Fruit fly (Drosophila melanogaster) whole organism, embryonic: Measurements from ENCODE around the gene CG17732.

Experiments used
- Abd-B ChIP-seq: fragments of 200-800 bp; sonication (Bioruptor generic); optimal IDR thresholded peaks from 2 replicates; lab custom pipeline; 2018; ENCODE audit warnings: missing biosample characterization, mild to moderate bottlenecking, missing genetic modification characterization, moderate library complexity
- Adf1 ChIP-seq: fragments of 200-800 bp; sonication (Bioruptor generic); IDR thresholded peaks from 2 replicates; pipeline ENCODE4 v1.3.6; 2022; ENCODE audit warnings: missing biosample characterization, missing genetic modification characterization
- Antp ChIP-seq: fragments of 200-800 bp; sonication (Bioruptor generic); optimal IDR thresholded peaks from 3 replicates; lab custom pipeline; 2016; ENCODE audit warnings: missing biosample characterization, missing genetic modification characterization
- Asciz ChIP-seq: fragments of 200-800 bp; sonication (Bioruptor generic); optimal IDR thresholded peaks from 2 replicates; lab custom pipeline; 2017; ENCODE audit warnings: missing biosample characterization, mild to moderate bottlenecking, missing genetic modification characterization, missing genetic modification reagents
- Bgb ChIP-seq: fragments of 200-800 bp; sonication (Bioruptor generic); IDR thresholded peaks from 2 replicates; pipeline ENCODE4 v1.3.6; 2022; ENCODE audit warnings: missing biosample characterization, missing genetic modification characterization; ENCODE audit not compliant: partially characterized antibody
- CG10147 ChIP-seq: fragments of 200-800 bp; sonication (Bioruptor generic); optimal IDR thresholded peaks from 2 replicates; lab custom pipeline; 2019; ENCODE audit warnings: missing biosample characterization, mild to moderate bottlenecking, missing genetic modification characterization, moderate library complexity
- CG10274 ChIP-seq: fragments of 200-800 bp; sonication (Bioruptor generic); optimal IDR thresholded peaks from 3 replicates; lab custom pipeline; 2017; ENCODE audit warnings: missing biosample characterization, mild to moderate bottlenecking, missing genetic modification characterization
- CG11085 ChIP-seq: fragments of 200-800 bp; sonication (Bioruptor generic); IDR thresholded peaks from 2 replicates; pipeline ENCODE4 v1.3.6; 2022; ENCODE audit warnings: missing biosample characterization, missing genetic modification characterization
- CG14667 ChIP-seq: fragments of 200-800 bp; sonication (Bioruptor generic); IDR thresholded peaks from 2 replicates; pipeline ENCODE4 v1.3.6; 2022; ENCODE audit warnings: missing biosample characterization, missing genetic modification characterization
- CG14860 ChIP-seq: fragments of 200-800 bp; sonication (Bioruptor generic); IDR thresholded peaks from 3 replicates; pipeline ENCODE4 v1.3.6; 2022; ENCODE audit warnings: missing biosample characterization, missing genetic modification characterization; ENCODE audit not compliant: partially characterized antibody
- CG17328 ChIP-seq: fragments of 200-800 bp; sonication (Bioruptor generic); IDR thresholded peaks from 2 replicates; pipeline ENCODE4 v1.3.6; 2022; ENCODE audit warnings: missing biosample characterization, missing genetic modification characterization
- CG18262 ChIP-seq: fragments of 200-800 bp; optimal IDR thresholded peaks from 3 replicates; lab custom pipeline; 2019; ENCODE audit warnings: missing biosample characterization, mild to moderate bottlenecking, missing genetic modification characterization, moderate library complexity
- CG2889 ChIP-seq: fragments of 200-800 bp; sonication (Bioruptor generic); IDR thresholded peaks from 3 replicates; pipeline ENCODE4 v1.3.6; 2022; ENCODE audit warnings: missing biosample characterization, missing genetic modification characterization
- CG3065 ChIP-seq: fragments of 200-800 bp; sonication (Bioruptor generic); optimal IDR thresholded peaks from 2 replicates; lab custom pipeline; 2016; ENCODE audit warnings: missing biosample characterization, missing genetic modification characterization
- CG4282 ChIP-seq: fragments of 200-800 bp; sonication (Bioruptor generic); optimal IDR thresholded peaks from 2 replicates; lab custom pipeline; 2016; ENCODE audit warnings: missing biosample characterization, missing genetic modification characterization
- CG4424 ChIP-seq: fragments of 200-800 bp; sonication (Bioruptor generic); optimal IDR thresholded peaks from 3 replicates; lab custom pipeline; 2016; ENCODE audit warnings: missing biosample characterization, missing genetic modification characterization
- CG6654 ChIP-seq: fragments of 200-800 bp; sonication (Bioruptor generic); optimal IDR thresholded peaks from 2 replicates; lab custom pipeline; 2017; ENCODE audit warnings: missing biosample characterization, mild to moderate bottlenecking, missing genetic modification characterization
- CG6813 ChIP-seq: fragments of 200-800 bp; sonication (Bioruptor generic); optimal IDR thresholded peaks from 2 replicates; lab custom pipeline; 2017; ENCODE audit warnings: missing biosample characterization, missing genetic modification characterization, mild to moderate bottlenecking, moderate library complexity, missing genetic modification reagents
- CG7271 ChIP-seq: fragments of 200-800 bp; sonication (Bioruptor generic); optimal IDR thresholded peaks from 2 replicates; lab custom pipeline; 2018; ENCODE audit warnings: missing biosample characterization, mild to moderate bottlenecking, missing genetic modification characterization, moderate library complexity
- CG7987 ChIP-seq: fragments of 200-800 bp; sonication (Bioruptor generic); optimal IDR thresholded peaks from 2 replicates; lab custom pipeline; 2018; ENCODE audit warnings: missing biosample characterization, mild to moderate bottlenecking, missing genetic modification characterization, moderate library complexity
- CG8359 ChIP-seq: fragments of 200-800 bp; sonication (Bioruptor generic); optimal IDR thresholded peaks from 2 replicates; lab custom pipeline; 2017; ENCODE audit warnings: missing biosample characterization, mild to moderate bottlenecking, missing genetic modification characterization, borderline replicate concordance
- D ChIP-seq, 2 experiments: fragments of 200-800 bp in 1 of 2; fragments of >200 bp in 1 of 2; sonication (Bioruptor generic) in 1 of 2; optimal IDR thresholded peaks; 2 replicates in 1 of 2; 3 replicates in 1 of 2; lab custom pipeline; 2017; ENCODE audit warnings: mild to moderate bottlenecking in 1 of 2, missing biosample characterization in 1 of 2, missing genetic modification characterization in 1 of 2, missing genetic modification reagents in 1 of 2
- Dref ChIP-seq: fragments of 200-800 bp; sonication (Bioruptor generic); IDR thresholded peaks from 2 replicates; pipeline ENCODE4 v1.3.6; 2022; ENCODE audit warnings: missing biosample characterization, missing genetic modification characterization
- Max ChIP-seq: fragments of 200-800 bp; sonication (Bioruptor generic); optimal IDR thresholded peaks from 2 replicates; lab custom pipeline; 2016; ENCODE audit warnings: missing biosample characterization, mild to moderate bottlenecking, missing genetic modification characterization
- NFAT ChIP-seq: fragments of 200-800 bp; sonication (Bioruptor generic); IDR thresholded peaks from 2 replicates; pipeline ENCODE4 v1.3.6; 2022; ENCODE audit warnings: missing biosample characterization, missing genetic modification characterization
- Tbp ChIP-seq: fragments of >200 bp; optimal IDR thresholded peaks from 2 replicates; lab custom pipeline; 2018; ENCODE audit warnings: missing biosample characterization, missing genetic modification characterization
- Xbp1 ChIP-seq: fragments of 200-800 bp; sonication (Bioruptor generic); optimal IDR thresholded peaks from 3 replicates; lab custom pipeline; 2016; ENCODE audit warnings: missing biosample characterization, mild to moderate bottlenecking, missing genetic modification characterization
- chm ChIP-seq: fragments of 200-800 bp; sonication (Bioruptor generic); IDR thresholded peaks from 2 replicates; pipeline ENCODE4 v1.3.6; 2022; ENCODE audit warnings: missing biosample characterization, missing genetic modification characterization
- fd3F ChIP-seq: fragments of 200-800 bp; sonication (Bioruptor generic); optimal IDR thresholded peaks from 2 replicates; lab custom pipeline; 2018; ENCODE audit warnings: missing biosample characterization, mild to moderate bottlenecking, missing genetic modification characterization, moderate library complexity
- gce ChIP-seq: fragments of 200-800 bp; sonication (Bioruptor generic); IDR thresholded peaks from 3 replicates; pipeline ENCODE4 v1.3.6; 2022; ENCODE audit warnings: missing biosample characterization, missing genetic modification characterization
- gem ChIP-seq: fragments of 200-800 bp; sonication (Bioruptor generic); optimal IDR thresholded peaks from 2 replicates; lab custom pipeline; 2019; ENCODE audit warnings: missing biosample characterization, mild to moderate bottlenecking, missing genetic modification characterization, moderate library complexity
- grn ChIP-seq: fragments of 200-800 bp; sonication (Bioruptor generic); optimal IDR thresholded peaks from 3 replicates; lab custom pipeline; 2017; ENCODE audit warnings: missing biosample characterization, missing genetic modification characterization
- hkb ChIP-seq, 2 experiments: fragments of 200-800 bp in 1 of 2; fragments of >200 bp in 1 of 2; sonication (Bioruptor generic) in 1 of 2; IDR thresholded peaks in 1 of 2; optimal IDR thresholded peaks in 1 of 2; 2 replicates each; pipeline versions ENCODE4 v1.3.6 to Lab custom; 2017 to 2022; ENCODE audit warnings: missing biosample characterization in 1 of 2, missing genetic modification characterization in 1 of 2
- insv ChIP-seq, 2 experiments: fragments of 200-800 bp; sonication (Bioruptor generic); optimal IDR thresholded peaks; 3 replicates each; lab custom pipeline; 2016 to 2018; ENCODE audit warnings: missing biosample characterization in 2 of 2, missing genetic modification characterization in 2 of 2
- jing ChIP-seq: fragments of 200-800 bp; sonication (Bioruptor generic); optimal IDR thresholded peaks from 2 replicates; lab custom pipeline; 2018; ENCODE audit warnings: missing biosample characterization, mild to moderate bottlenecking, missing genetic modification characterization
- jumu ChIP-seq: fragments of 200-800 bp; sonication (Bioruptor generic); optimal IDR thresholded peaks from 3 replicates; lab custom pipeline; 2016; ENCODE audit warnings: missing biosample characterization, missing genetic modification characterization
- ken ChIP-seq: fragments of 200-800 bp; sonication (Bioruptor generic); IDR thresholded peaks from 3 replicates; pipeline ENCODE4 v1.3.6; 2022; ENCODE audit warnings: missing biosample characterization, missing genetic modification characterization
- onecut ChIP-seq: fragments of 200-800 bp; sonication (Bioruptor generic); IDR thresholded peaks from 2 replicates; pipeline ENCODE4 v1.3.6; 2022; ENCODE audit warnings: missing biosample characterization, missing genetic modification characterization
- prd ChIP-seq, 3 experiments: fragments of >200 bp in 2 of 3; fragments of 200-800 bp in 1 of 3; sonication (Bioruptor generic) in 1 of 3; optimal IDR thresholded peaks in 2 of 3; IDR thresholded peaks in 1 of 3; 2 replicates in 2 of 3; 3 replicates in 1 of 3; pipeline versions ENCODE4 v1.3.6 to Lab custom; 2017 to 2022; ENCODE audit warnings: missing biosample characterization in 1 of 3, missing genetic modification characterization in 1 of 3
- run ChIP-seq: fragments of 200-800 bp; sonication (Bioruptor generic); optimal IDR thresholded peaks from 3 replicates; lab custom pipeline; 2018; ENCODE audit warnings: missing biosample characterization, mild to moderate bottlenecking, missing genetic modification characterization
- shn ChIP-seq: fragments of 200-800 bp; sonication (Bioruptor generic); optimal IDR thresholded peaks from 3 replicates; lab custom pipeline; 2016; ENCODE audit warnings: missing biosample characterization, missing genetic modification characterization
- sim ChIP-seq: fragments of 200-800 bp; sonication (Bioruptor generic); IDR thresholded peaks from 2 replicates; pipeline ENCODE4 v1.3.6; 2022; ENCODE audit warnings: missing biosample characterization, missing genetic modification characterization
- tio ChIP-seq: fragments of 200-800 bp; sonication (Bioruptor generic); optimal IDR thresholded peaks from 2 replicates; lab custom pipeline; 2017; ENCODE audit warnings: missing biosample characterization, missing genetic modification characterization, inconsistent platforms
- trem ChIP-seq: fragments of 200-800 bp; optimal IDR thresholded peaks from 3 replicates; lab custom pipeline; 2019; ENCODE audit warnings: missing biosample characterization, mild to moderate bottlenecking, missing genetic modification characterization, moderate library complexity
- vfl ChIP-seq: fragments of 200-800 bp; sonication (Bioruptor generic); optimal IDR thresholded peaks from 2 replicates; lab custom pipeline; 2016; ENCODE audit warnings: missing biosample characterization, missing genetic modification characterization
- vvl ChIP-seq: fragments of 200-800 bp; sonication (Bioruptor generic); IDR thresholded peaks from 2 replicates; pipeline ENCODE4 v1.3.6; 2022; ENCODE audit warnings: missing biosample characterization, missing genetic modification characterization
- wor ChIP-seq: fragments of 200-800 bp; sonication (Bioruptor generic); IDR thresholded peaks from 2 replicates; pipeline ENCODE4 v1.3.6; 2022; ENCODE audit warnings: missing biosample characterization, missing genetic modification characterization

CG17732 gene

dm6 chr3L:20002482-20003234 lies 21.2 kb downstream of the CG17732 start, which contains the start of gene CG7668 (continued):
- TF ChIP-seq CG10274 (GFP tag; lab: Kevin White, UChicago), result peak; percentile 47
- peak; percentile 81 for TF ChIP-seq fd3F
- TF ChIP-seq CG10147 (GFP tag; lab: Kevin White, UChicago), result peak; percentile 86
- TF ChIP-seq CG8359 (GFP tag; lab: Kevin White, UChicago), result peak; percentile 67
- TF ChIP-seq tio (GFP tag; lab: Kevin White, UChicago), result peak; percentile 82
- TF ChIP-seq Abd-B (GFP tag; lab: Kevin White, UChicago), result no peak
- TF ChIP-seq vfl, result peak; percentile 73
- TF ChIP-seq CG14860 (GFP tag; lab: Robert Waterston, UW), result peak; percentile 39; the same call in 1 of the 3 replicates
- TF ChIP-seq Adf1 (GFP tag; lab: Robert Waterston, UW), result peak; percentile 61
- TF ChIP-seq run (tag; lab: Kevin White, UChicago), result peak; percentile 85
- TF ChIP-seq trem, result peak; percentile 90
- TF ChIP-seq CG18262 (tag; lab: Kevin White, UChicago), result peak; percentile 93
- peak; percentile 86 for TF ChIP-seq CG11085 (GFP tag; lab: Robert Waterston, UW)
- TF ChIP-seq ken (GFP tag; lab: Robert Waterston, UW), result peak; percentile 91; the same call in 2 of the 3 replicates
- TF ChIP-seq Tbp (GFP tag; lab: Kevin White, UChicago), result no peak
- TF ChIP-seq Antp (GFP tag; lab: Kevin White, UChicago), result peak; percentile 82
- TF ChIP-seq wor (GFP tag; lab: Robert Waterston, UW), result peak; percentile 59
- TF ChIP-seq shn (GFP tag; lab: Kevin White, UChicago), result peak; percentile 83
- peak; percentile 98 for TF ChIP-seq vvl (GFP tag; lab: Robert Waterston, UW)
- no peak for TF ChIP-seq CG14667 (GFP tag; lab: Robert Waterston, UW)
- peak; percentile 96 for TF ChIP-seq gem
- peak; percentile 73 for TF ChIP-seq jing
- TF ChIP-seq hkb (optimal IDR thresholded peaks at IDR 0.05; lab: Kevin White, UChicago), result no peak
- peak; percentile 96 for TF ChIP-seq hkb (GFP tag; IDR thresholded peaks at IDR 0.05; lab: Robert Waterston, UW)
- TF ChIP-seq NFAT (GFP tag; lab: Robert Waterston, UW), result no peak; the same call in 1 of the 2 replicates
- no peak for TF ChIP-seq Bgb (GFP tag; lab: Robert Waterston, UW)
- peak; percentile 91 for TF ChIP-seq Xbp1
- peak in 1 of 2 experiments; percentile 64 for TF ChIP-seq insv (GFP tag; optimal IDR thresholded peaks at IDR 0.05; lab: Kevin White, UChicago)
- TF ChIP-seq grn (GFP tag; lab: Kevin White, UChicago), result peak; percentile 28
- peak; percentile 83 for TF ChIP-seq CG2889 (GFP tag; lab: Robert Waterston, UW)
- peak; percentile 85 for TF ChIP-seq jumu (GFP tag; lab: Kevin White, UChicago)
- no peak; the same call in 2 of the 3 replicates for TF ChIP-seq gce (GFP tag; lab: Robert Waterston, UW)
- TF ChIP-seq onecut (GFP tag; lab: Robert Waterston, UW), result peak; percentile 83
- peak; percentile 58 for TF ChIP-seq CG4282
- peak; percentile 85 for TF ChIP-seq CG7271
- TF ChIP-seq CG7987 (GFP tag; lab: Kevin White, UChicago), result peak; percentile 86
- TF ChIP-seq CG4424 (GFP tag; lab: Kevin White, UChicago), result peak; percentile 90
- no peak for TF ChIP-seq D (optimal IDR thresholded peaks at IDR 0.05; lab: Kevin White, UChicago)
- peak; percentile 86 for TF ChIP-seq D (GFP tag; optimal IDR thresholded peaks at IDR 0.05; lab: Kevin White, UChicago)
- TF ChIP-seq Max, result peak; percentile 89
- TF ChIP-seq sim (GFP tag; lab: Robert Waterston, UW), result peak; percentile 90
- TF ChIP-seq Asciz (GFP tag; lab: Kevin White, UChicago), result peak; percentile 87
- TF ChIP-seq chm, result no peak; the same call in 1 of the 2 replicates
- TF ChIP-seq CG3065, result peak; percentile 59
- TF ChIP-seq CG6813 (GFP tag; lab: Kevin White, UChicago), result peak; percentile 75
- TF ChIP-seq CG17328, result peak; percentile 93
- TF ChIP-seq Dref (GFP tag; lab: Robert Waterston, UW), result 0 out of 2 replicates have a peak, but pooled peaks have one; percentile 26
- TF ChIP-seq CG6654 (GFP tag; lab: Kevin White, UChicago), result peak; percentile 67
- no peak for TF ChIP-seq prd (optimal IDR thresholded peaks at IDR 0.05; lab: Kevin White, UChicago)
- peak; percentile 92 for TF ChIP-seq prd (GFP tag; IDR thresholded peaks at IDR 0.05; lab: Robert Waterston, UW)
